Fruit fly (Drosophila melanogaster): Measurements from ENCODE around the gene RpS27.

- TF ChIP-seq CG8478 (optimal IDR thresholded peaks at IDR 0.05) (no peak), CTCF (optimal IDR thresholded peaks at IDR 0.05) (peak; percentile 34 to 61)
These were observed 2.1 kb downstream of the RpS27 start, which contains the start of gene bam for dm6 chr3R:25245052-25245813.
